Fruit fly (Drosophila melanogaster) whole organism: ENCODE results near the gene Pfdn4.

Experiments used
- CG8478 ChIP-seq: fragments of >200 bp; optimal IDR thresholded peaks from 2 replicates; lab custom pipeline; 2018; ENCODE audit warnings: inconsistent platforms
- Dll ChIP-seq: fragments of >200 bp; optimal IDR thresholded peaks from 2 replicates; lab custom pipeline; 2017
- EcR ChIP-seq, 2 experiments: fragments of >200 bp; optimal IDR thresholded peaks; 2 replicates each; lab custom pipeline; 2017; ENCODE audit warnings: missing biosample characterization in 2 of 2, missing genetic modification characterization in 2 of 2, missing genetic modification reagents in 2 of 2
- pan ChIP-seq: fragments of >200 bp; optimal IDR thresholded peaks from 2 replicates; lab custom pipeline; 2017
- psq ChIP-seq: fragments of >200 bp; optimal IDR thresholded peaks from 2 replicates; lab custom pipeline; 2017
- usp ChIP-seq: fragments of >200 bp; optimal IDR thresholded peaks from 2 replicates; lab custom pipeline; 2017; ENCODE audit warnings: missing biosample characterization, missing genetic modification characterization, mixed read lengths

Gene Pfdn4

DNA sequence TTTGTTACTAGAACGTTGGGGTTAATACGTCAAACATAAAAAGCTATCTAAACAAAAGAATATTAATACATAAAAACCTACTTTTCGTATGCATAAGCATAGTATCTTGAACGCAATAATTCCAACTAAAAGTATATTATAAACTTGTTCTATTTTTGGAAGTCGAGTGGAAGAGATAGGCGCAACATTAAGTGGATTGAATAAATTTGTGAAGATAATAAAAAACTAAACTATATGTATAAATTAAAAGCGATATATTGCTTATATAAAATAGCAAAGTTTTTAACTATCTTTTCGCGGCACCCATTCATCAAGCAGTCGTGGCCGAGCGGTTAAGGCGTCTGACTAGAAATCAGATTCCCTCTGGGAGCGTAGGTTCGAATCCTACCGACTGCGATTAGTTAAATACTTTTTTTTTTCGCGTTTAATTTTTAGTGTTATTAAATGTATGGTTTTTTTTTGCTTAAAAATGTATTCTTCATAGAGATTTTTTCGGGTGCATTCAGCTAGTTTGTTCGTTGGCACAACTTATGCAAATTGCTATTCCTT is 26.0 kb downstream of the Pfdn4 start:
- TF ChIP-seq EcR (GFP tag; optimal IDR thresholded peaks at IDR 0.05; lab: Kevin White, UChicago) (no peak), psq (no peak), CG8478 (lab: Kevin White, UChicago) (no peak), pan (lab: Kevin White, UChicago) (no peak), Dll (lab: Kevin White, UChicago) (no peak), usp (GFP tag; lab: Kevin White, UChicago) (no peak)

- TF ChIP-seq Dll (lab: Kevin White, UChicago) = no peak
- no peak for TF ChIP-seq EcR (GFP tag; optimal IDR thresholded peaks at IDR 0.05; lab: Kevin White, UChicago)
- TF ChIP-seq usp (GFP tag; lab: Kevin White, UChicago) = no peak
- no peak for TF ChIP-seq psq
- TF ChIP-seq pan (lab: Kevin White, UChicago) = no peak
Observed at dm6 chr3L:5329460-5329859, 38.3 kb downstream of the Pfdn4 start.

- no peak for TF ChIP-seq Dll (lab: Kevin White, UChicago)
- no peak for TF ChIP-seq pan (lab: Kevin White, UChicago)
- no peak for TF ChIP-seq EcR (GFP tag; optimal IDR thresholded peaks at IDR 0.05; lab: Kevin White, UChicago)
- TF ChIP-seq psq = no peak
- no peak for TF ChIP-seq usp (GFP tag; lab: Kevin White, UChicago)
- TF ChIP-seq CG8478 (lab: Kevin White, UChicago) = no peak
Observed at dm6 chr3L:5327821-5328220, 40.0 kb downstream of the Pfdn4 start.
